Fruit fly (Drosophila melanogaster) whole organism, embryonic: ENCODE data around the gene CG5986.

Source experiments
- ATbp ChIP-seq: fragments of 200-800 bp; sonication (Bioruptor generic); optimal IDR thresholded peaks from 2 replicates; lab custom pipeline; 2017; ENCODE audit warnings: missing biosample characterization, mild to moderate bottlenecking, missing genetic modification characterization, missing genetic modification reagents
- Blimp-1 ChIP-seq: fragments of 200-800 bp; sonication (Bioruptor generic); optimal IDR thresholded peaks from 3 replicates; lab custom pipeline; 2018; ENCODE audit warnings: missing biosample characterization, missing genetic modification characterization, mild to moderate bottlenecking, moderate library complexity, missing genetic modification reagents
- CG10366 ChIP-seq: fragments of 200-800 bp; sonication (Bioruptor generic); IDR thresholded peaks from 2 replicates; pipeline ENCODE4 v1.3.6; 2022; ENCODE audit warnings: missing biosample characterization, missing genetic modification characterization
- CG11456 ChIP-seq: fragments of 200-800 bp; sonication (Bioruptor generic); IDR thresholded peaks from 3 replicates; pipeline ENCODE4 v1.3.6; 2022; ENCODE audit warnings: missing biosample characterization, missing genetic modification characterization
- CG12769 ChIP-seq: fragments of 200-800 bp; sonication (Bioruptor generic); optimal IDR thresholded peaks from 2 replicates; lab custom pipeline; 2019; ENCODE audit warnings: missing biosample characterization, mild to moderate bottlenecking, missing genetic modification characterization, moderate library complexity
- CG14710 ChIP-seq: fragments of 200-800 bp; sonication (Bioruptor generic); optimal IDR thresholded peaks from 3 replicates; lab custom pipeline; 2019; ENCODE audit warnings: missing biosample characterization, mild to moderate bottlenecking, missing genetic modification characterization, moderate library complexity
- CG15514 ChIP-seq: fragments of 200-800 bp; sonication (Bioruptor generic); optimal IDR thresholded peaks from 3 replicates; lab custom pipeline; 2017; ENCODE audit warnings: missing biosample characterization, missing genetic modification characterization, mild to moderate bottlenecking, moderate library complexity, missing genetic modification reagents
- CG1602 ChIP-seq: fragments of 200-800 bp; sonication (Bioruptor generic); optimal IDR thresholded peaks from 3 replicates; lab custom pipeline; 2016; ENCODE audit warnings: missing biosample characterization, missing genetic modification characterization
- CG1603 ChIP-seq: fragments of 200-800 bp; sonication (Bioruptor generic); optimal IDR thresholded peaks from 2 replicates; lab custom pipeline; 2019; ENCODE audit warnings: missing biosample characterization, mild to moderate bottlenecking, missing genetic modification characterization, moderate library complexity
- CG17612 ChIP-seq: fragments of 200-800 bp; sonication (Bioruptor generic); IDR thresholded peaks from 2 replicates; pipeline ENCODE4 v1.3.6; 2022; ENCODE audit warnings: missing biosample characterization, missing genetic modification characterization
- CG1792 ChIP-seq: fragments of 200-800 bp; sonication (Bioruptor generic); optimal IDR thresholded peaks from 2 replicates; lab custom pipeline; 2016; ENCODE audit warnings: missing biosample characterization, missing genetic modification characterization
- CG18262 ChIP-seq: fragments of 200-800 bp; optimal IDR thresholded peaks from 3 replicates; lab custom pipeline; 2019; ENCODE audit warnings: missing biosample characterization, mild to moderate bottlenecking, missing genetic modification characterization, moderate library complexity
- CG2875 ChIP-seq: fragments of 200-800 bp; sonication (Bioruptor generic); optimal IDR thresholded peaks from 2 replicates; lab custom pipeline; 2017; ENCODE audit warnings: missing biosample characterization, mild to moderate bottlenecking, missing genetic modification characterization, missing genetic modification reagents
- CG30431 ChIP-seq: fragments of 200-800 bp; sonication (Bioruptor generic); optimal IDR thresholded peaks from 2 replicates; lab custom pipeline; 2017; ENCODE audit warnings: missing biosample characterization, missing genetic modification characterization
- CG31441 ChIP-seq: fragments of 200-800 bp; sonication (Bioruptor generic); IDR thresholded peaks from 2 replicates; pipeline ENCODE4 v1.3.6; 2022; ENCODE audit warnings: missing biosample characterization, missing genetic modification characterization
- CG34376 ChIP-seq: fragments of 200-800 bp; sonication (Bioruptor generic); optimal IDR thresholded peaks from 2 replicates; lab custom pipeline; 2018; ENCODE audit warnings: missing biosample characterization, mild to moderate bottlenecking, missing genetic modification characterization
- CG4424 ChIP-seq: fragments of 200-800 bp; sonication (Bioruptor generic); optimal IDR thresholded peaks from 3 replicates; lab custom pipeline; 2016; ENCODE audit warnings: missing biosample characterization, missing genetic modification characterization
- CG6654 ChIP-seq: fragments of 200-800 bp; sonication (Bioruptor generic); optimal IDR thresholded peaks from 2 replicates; lab custom pipeline; 2017; ENCODE audit warnings: missing biosample characterization, mild to moderate bottlenecking, missing genetic modification characterization
- CG6854 ChIP-seq: fragments of 200-800 bp; sonication (Bioruptor generic); optimal IDR thresholded peaks from 3 replicates; lab custom pipeline; 2017; ENCODE audit warnings: missing biosample characterization, mild to moderate bottlenecking, missing genetic modification characterization
- CG8281 ChIP-seq: fragments of 200-800 bp; sonication (Bioruptor generic); optimal IDR thresholded peaks from 2 replicates; lab custom pipeline; 2018; ENCODE audit warnings: missing biosample characterization, mild to moderate bottlenecking, missing genetic modification characterization, moderate library complexity
- CG8944 ChIP-seq: fragments of 200-800 bp; sonication (Bioruptor generic); optimal IDR thresholded peaks from 3 replicates; lab custom pipeline; 2016; ENCODE audit warnings: missing biosample characterization, missing genetic modification characterization
- D19A ChIP-seq: fragments of 200-800 bp; optimal IDR thresholded peaks from 3 replicates; lab custom pipeline; 2019; ENCODE audit warnings: missing biosample characterization, mild to moderate bottlenecking, missing genetic modification characterization, moderate library complexity
- Dbx ChIP-seq: fragments of 200-800 bp; sonication (Bioruptor generic); IDR thresholded peaks from 3 replicates; pipeline ENCODE4 v1.3.6; 2022; ENCODE audit warnings: missing biosample characterization, missing genetic modification characterization
- Dp ChIP-seq: fragments of 200-800 bp; sonication (Bioruptor generic); optimal IDR thresholded peaks from 2 replicates; lab custom pipeline; 2018; ENCODE audit warnings: missing biosample characterization, mild to moderate bottlenecking, missing genetic modification characterization, moderate library complexity
- E2f2 ChIP-seq: fragments of 200-800 bp; sonication (Bioruptor generic); IDR thresholded peaks from 2 replicates; pipeline ENCODE4 v1.3.6; 2022; ENCODE audit warnings: missing biosample characterization, missing genetic modification characterization
- GATAe ChIP-seq: fragments of 200-800 bp; sonication (Bioruptor generic); conservative IDR thresholded peaks from 2 replicates; pipeline ENCODE4 v1.3.6; 2022; ENCODE audit warnings: missing biosample characterization, missing genetic modification characterization
- Kr ChIP-seq: fragments of 200-800 bp; sonication (Bioruptor generic); optimal IDR thresholded peaks from 2 replicates; lab custom pipeline; 2017; ENCODE audit warnings: missing biosample characterization, mild to moderate bottlenecking, missing genetic modification characterization
- Meics ChIP-seq: fragments of 200-800 bp; sonication (Bioruptor generic); optimal IDR thresholded peaks from 2 replicates; lab custom pipeline; 2017; ENCODE audit warnings: missing biosample characterization, mild to moderate bottlenecking, missing genetic modification characterization
- Sry-β ChIP-seq: fragments of 200-800 bp; sonication (Bioruptor generic); optimal IDR thresholded peaks from 2 replicates; lab custom pipeline; 2018; ENCODE audit warnings: missing biosample characterization, mild to moderate bottlenecking, missing genetic modification characterization, moderate library complexity
- Sry-δ ChIP-seq: fragments of 200-800 bp; sonication (Bioruptor generic); optimal IDR thresholded peaks from 2 replicates; lab custom pipeline; 2016; ENCODE audit warnings: missing biosample characterization, missing genetic modification characterization
- Ssrp ChIP-seq: fragments of 200-800 bp; sonication (Bioruptor generic); optimal IDR thresholded peaks from 2 replicates; lab custom pipeline; 2018; ENCODE audit warnings: missing biosample characterization, mild to moderate bottlenecking, missing genetic modification characterization, moderate library complexity
- Trl ChIP-seq, 3 experiments: fragments of >200 bp in 2 of 3; fragments of 200-800 bp in 1 of 3; sonication (Bioruptor generic) in 1 of 3; optimal IDR thresholded peaks; 2 replicates in 1 of 3; 3 replicates in 2 of 3; lab custom pipeline; 2016 to 2017; ENCODE audit warnings: missing biosample characterization in 1 of 3, missing genetic modification characterization in 1 of 3
- chif ChIP-seq, 2 experiments: fragments of 200-800 bp; sonication (Bioruptor generic); optimal IDR thresholded peaks; 3 replicates each; lab custom pipeline; 2016; ENCODE audit warnings: missing biosample characterization in 2 of 2, missing genetic modification characterization in 2 of 2
- croc ChIP-seq: fragments of 200-800 bp; sonication (Bioruptor generic); conservative IDR thresholded peaks from 3 replicates; pipeline ENCODE4 v1.3.6; 2022; ENCODE audit warnings: missing biosample characterization, missing genetic modification characterization
- dmrt99B ChIP-seq: fragments of 200-800 bp; sonication (Bioruptor generic); optimal IDR thresholded peaks from 2 replicates; lab custom pipeline; 2018; ENCODE audit warnings: missing biosample characterization, mild to moderate bottlenecking, missing genetic modification characterization, moderate library complexity
- fd64A ChIP-seq: fragments of 200-800 bp; sonication (Bioruptor generic); optimal IDR thresholded peaks from 3 replicates; lab custom pipeline; 2018; ENCODE audit warnings: missing biosample characterization, mild to moderate bottlenecking, missing genetic modification characterization
- gfzf ChIP-seq: fragments of 200-800 bp; sonication (Bioruptor generic); optimal IDR thresholded peaks from 2 replicates; lab custom pipeline; 2016; ENCODE audit warnings: missing biosample characterization, mild to moderate bottlenecking, missing genetic modification characterization, moderate library complexity
- ham ChIP-seq: fragments of 200-800 bp; sonication (Bioruptor generic); IDR thresholded peaks from 2 replicates; pipeline ENCODE4 v1.3.6; 2022; ENCODE audit warnings: missing biosample characterization, missing genetic modification characterization
- ind ChIP-seq: fragments of 200-800 bp; sonication (Bioruptor generic); optimal IDR thresholded peaks from 3 replicates; lab custom pipeline; 2016; ENCODE audit warnings: missing biosample characterization, missing genetic modification characterization
- insv ChIP-seq, 2 experiments: fragments of 200-800 bp; sonication (Bioruptor generic); optimal IDR thresholded peaks; 3 replicates each; lab custom pipeline; 2016 to 2018; ENCODE audit warnings: missing biosample characterization in 2 of 2, missing genetic modification characterization in 2 of 2
- maf-S ChIP-seq: fragments of 200-800 bp; sonication (Bioruptor generic); optimal IDR thresholded peaks from 2 replicates; lab custom pipeline; 2016; ENCODE audit warnings: missing biosample characterization, missing genetic modification characterization
- nau ChIP-seq: fragments of 200-800 bp; sonication (Bioruptor generic); optimal IDR thresholded peaks from 3 replicates; lab custom pipeline; 2017; ENCODE audit warnings: missing biosample characterization, mild to moderate bottlenecking, missing genetic modification characterization, missing genetic modification reagents
- seq ChIP-seq: fragments of 200-800 bp; sonication (Bioruptor generic); IDR thresholded peaks from 2 replicates; pipeline ENCODE4 v1.3.6; 2022; ENCODE audit warnings: missing biosample characterization, missing genetic modification characterization
- so ChIP-seq: fragments of 200-800 bp; sonication (Bioruptor generic); IDR thresholded peaks from 3 replicates; pipeline ENCODE4 v1.3.6; 2022; ENCODE audit warnings: missing biosample characterization, missing genetic modification characterization
- trh ChIP-seq: fragments of 200-800 bp; sonication (Bioruptor generic); optimal IDR thresholded peaks from 2 replicates; lab custom pipeline; 2016; ENCODE audit warnings: missing biosample characterization, missing genetic modification characterization
- wek ChIP-seq: fragments of 200-800 bp; sonication (Bioruptor generic); optimal IDR thresholded peaks from 3 replicates; lab custom pipeline; 2018; ENCODE audit warnings: missing biosample characterization, mild to moderate bottlenecking, missing genetic modification characterization, moderate library complexity
- yki ChIP-seq: fragments of >200 bp; optimal IDR thresholded peaks from 3 replicates; lab custom pipeline; 2018

Gene CG5986

dm6 chr3R:24006449-24007159 lies 41.0 kb upstream of the CG5986 start (continued):
- TF ChIP-seq CG15514 (peak; percentile 8), maf-S (no peak), CG6654 (GFP tag; lab: Kevin White, UChicago) (no peak), GATAe (GFP tag; lab: Robert Waterston, UW) (no peak), CG4424 (peak; percentile 6), trh (GFP tag; lab: Kevin White, UChicago) (no peak), CG1792 (GFP tag; lab: Kevin White, UChicago) (no peak), dmrt99B (tag; lab: Kevin White, UChicago) (peak; percentile 11), CG12769 (tag; lab: Kevin White, UChicago) (peak; percentile 2), seq (0 out of 2 replicates have a peak, but pooled peaks have one; percentile 11), Dbx (GFP tag; lab: Robert Waterston, UW) (peak; percentile 41; the same call in 1 of the 3 replicates), CG2875 (no peak), ind (GFP tag; lab: Kevin White, UChicago) (no peak), CG10366 (GFP tag; lab: Robert Waterston, UW) (no peak), gfzf (GFP tag; lab: Kevin White, UChicago) (no peak), CG34376 (GFP tag; lab: Kevin White, UChicago) (peak; percentile 50), Sry-δ (GFP tag; lab: Kevin White, UChicago) (no peak), E2f2 (GFP tag; lab: Robert Waterston, UW) (no peak), yki (lab: Kevin White, UChicago) (no peak), Sry-β (GFP tag; lab: Kevin White, UChicago) (peak; percentile 96)

DNA sequence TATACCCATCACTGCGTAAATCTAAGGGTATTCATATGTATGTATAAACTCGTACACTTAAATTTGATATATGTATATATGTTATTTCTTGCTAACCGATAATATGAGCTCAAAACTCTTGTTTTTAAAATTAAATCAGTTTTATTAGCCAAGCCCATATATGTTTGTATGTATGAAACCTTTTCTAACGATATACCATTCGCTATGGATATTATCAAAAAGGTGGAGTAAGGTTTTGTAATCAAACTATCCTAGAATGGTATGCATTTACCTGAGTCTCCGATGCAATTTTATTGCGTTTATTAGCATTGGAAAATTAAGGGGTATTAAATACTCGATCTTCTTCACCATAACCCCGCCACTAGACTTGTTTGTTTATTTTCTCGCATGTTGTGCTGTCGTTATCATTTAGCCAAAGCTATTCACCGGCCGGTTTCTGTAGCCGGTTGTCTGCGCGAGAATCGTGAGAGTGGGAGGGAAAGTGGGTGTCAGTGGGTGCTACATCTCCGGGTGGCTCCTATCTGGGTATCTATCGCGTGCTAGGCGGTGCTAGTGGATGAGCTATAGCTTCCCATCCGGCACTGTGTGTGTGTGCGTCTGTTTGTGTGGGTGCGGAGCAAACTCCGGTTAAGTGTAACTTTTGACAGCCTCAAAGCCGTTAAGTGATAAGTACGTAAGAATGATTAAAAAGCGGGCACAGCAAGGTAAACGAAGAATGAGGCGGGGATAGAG lies 39.6 kb upstream of the CG5986 start:
- TF ChIP-seq CG31441 (GFP tag; lab: Robert Waterston, UW) (0 out of 2 replicates have a peak, but pooled peaks have one; percentile 27), CG11456 (GFP tag; lab: Robert Waterston, UW) (no peak), CG6854 (peak; percentile 2), CG30431 (GFP tag; lab: Kevin White, UChicago) (no peak), CG14710 (tag; lab: Kevin White, UChicago) (no peak), CG1602 (GFP tag; lab: Kevin White, UChicago) (no peak), CG8944 (GFP tag; lab: Kevin White, UChicago) (no peak), wek (no peak), nau (no peak), D19A (tag; lab: Kevin White, UChicago) (peak; percentile 29), Kr (GFP tag; lab: Kevin White, UChicago) (no peak), ATbp (GFP tag; lab: Kevin White, UChicago) (no peak), Trl (optimal IDR thresholded peaks at IDR 0.05; lab: Kevin White, UChicago) (no peak), Trl (GFP tag; optimal IDR thresholded peaks at IDR 0.05; lab: Kevin White, UChicago) (peak; percentile 17), fd64A (GFP tag; lab: Kevin White, UChicago) (peak; percentile 6), Meics (GFP tag; lab: Kevin White, UChicago) (peak; percentile 40), insv (GFP tag; optimal IDR thresholded peaks at IDR 0.05; lab: Kevin White, UChicago) (no peak), Blimp-1 (peak; percentile 1), Dp (GFP tag; lab: Kevin White, UChicago) (no peak), so (0 out of 3 replicates have a peak, but pooled peaks have one; percentile 42), CG1603 (no peak), CG8281 (tag; lab: Kevin White, UChicago) (no peak), croc (no peak), chif (GFP tag; optimal IDR thresholded peaks at IDR 0.05; lab: Kevin White, UChicago) (peak in 1 of 2 experiments; percentile 25), ind (GFP tag; lab: Kevin White, UChicago) (peak; percentile 6), CG4424 (peak; percentile 46), Ssrp (tag; lab: Kevin White, UChicago) (peak; percentile 13), CG18262 (tag; lab: Kevin White, UChicago) (peak; percentile 60), ham (GFP tag; lab: Robert Waterston, UW) (no peak), CG17612 (GFP tag; lab: Robert Waterston, UW) (no peak)
